Fruit fly (Drosophila melanogaster) whole organism, embryonic: ENCODE results near the gene inaE.

ENCODE experiments used
- B-H2 ChIP-seq: fragments of 200-800 bp; sonication (Bioruptor generic); optimal IDR thresholded peaks from 2 replicates; lab custom pipeline; 2018; ENCODE audit warnings: missing biosample characterization, mild to moderate bottlenecking, missing genetic modification characterization
- CG10321 ChIP-seq: fragments of 200-800 bp; sonication (Bioruptor generic); IDR thresholded peaks from 2 replicates; pipeline ENCODE4 v1.3.6; 2022; ENCODE audit warnings: missing biosample characterization, missing genetic modification characterization
- CG12104 ChIP-seq: fragments of 200-800 bp; sonication (Bioruptor generic); optimal IDR thresholded peaks from 3 replicates; lab custom pipeline; 2016; ENCODE audit warnings: missing biosample characterization, missing genetic modification characterization
- CG17328 ChIP-seq: fragments of 200-800 bp; sonication (Bioruptor generic); IDR thresholded peaks from 2 replicates; pipeline ENCODE4 v1.3.6; 2022; ENCODE audit warnings: missing biosample characterization, missing genetic modification characterization
- CG17612 ChIP-seq: fragments of 200-800 bp; sonication (Bioruptor generic); IDR thresholded peaks from 2 replicates; pipeline ENCODE4 v1.3.6; 2022; ENCODE audit warnings: missing biosample characterization, missing genetic modification characterization
- CG2120 ChIP-seq: fragments of 200-800 bp; sonication (Bioruptor generic); optimal IDR thresholded peaks from 3 replicates; lab custom pipeline; 2016; ENCODE audit warnings: missing biosample characterization, missing genetic modification characterization
- CG32532 ChIP-seq: fragments of 200-800 bp; sonication (Bioruptor generic); IDR thresholded peaks from 2 replicates; pipeline ENCODE4 v1.3.6; 2022; ENCODE audit warnings: missing biosample characterization, missing genetic modification characterization
- CG33213 ChIP-seq: fragments of 200-800 bp; sonication (Bioruptor generic); optimal IDR thresholded peaks from 3 replicates; lab custom pipeline; 2016; ENCODE audit warnings: missing biosample characterization, missing genetic modification characterization
- CG4617 ChIP-seq: fragments of 200-800 bp; sonication (Bioruptor generic); optimal IDR thresholded peaks from 3 replicates; lab custom pipeline; 2016; ENCODE audit warnings: missing biosample characterization, missing genetic modification characterization, borderline replicate concordance
- CG4707 ChIP-seq: fragments of 200-800 bp; sonication (Bioruptor generic); optimal IDR thresholded peaks from 2 replicates; lab custom pipeline; 2018; ENCODE audit warnings: missing biosample characterization, mild to moderate bottlenecking, missing genetic modification characterization, moderate library complexity
- CG7372 ChIP-seq: fragments of 200-800 bp; sonication (Bioruptor generic); IDR thresholded peaks from 2 replicates; pipeline ENCODE4 v1.3.6; 2022; ENCODE audit warnings: missing biosample characterization, missing genetic modification characterization
- CG7928 ChIP-seq: fragments of 200-800 bp; sonication (Bioruptor generic); optimal IDR thresholded peaks from 2 replicates; lab custom pipeline; 2017; ENCODE audit warnings: missing biosample characterization, mild to moderate bottlenecking, missing genetic modification characterization
- Chrac-16 ChIP-seq: fragments of 200-800 bp; sonication (Bioruptor generic); optimal IDR thresholded peaks from 3 replicates; lab custom pipeline; 2016; ENCODE audit warnings: missing biosample characterization, missing genetic modification characterization
- CkIIα-i1 ChIP-seq: fragments of 200-800 bp; sonication (Bioruptor generic); IDR thresholded peaks from 2 replicates; pipeline ENCODE4 v1.3.6; 2022; ENCODE audit warnings: missing biosample characterization, missing genetic modification characterization
- D19B ChIP-seq: fragments of 200-800 bp; sonication (Bioruptor generic); optimal IDR thresholded peaks from 2 replicates; lab custom pipeline; 2017; ENCODE audit warnings: missing biosample characterization, mild to moderate bottlenecking, missing genetic modification characterization
- Dp ChIP-seq: fragments of 200-800 bp; sonication (Bioruptor generic); optimal IDR thresholded peaks from 2 replicates; lab custom pipeline; 2018; ENCODE audit warnings: missing biosample characterization, mild to moderate bottlenecking, missing genetic modification characterization, moderate library complexity
- H2.0 ChIP-seq: fragments of 200-800 bp; sonication (Bioruptor generic); IDR thresholded peaks from 2 replicates; pipeline ENCODE4 v1.3.6; 2022; ENCODE audit warnings: missing biosample characterization, missing genetic modification characterization
- HLHmδ ChIP-seq: fragments of 200-800 bp; sonication (Bioruptor generic); optimal IDR thresholded peaks from 2 replicates; lab custom pipeline; 2018; ENCODE audit warnings: missing biosample characterization, mild to moderate bottlenecking, missing genetic modification characterization, moderate library complexity
- Hand ChIP-seq: fragments of 200-800 bp; sonication (Bioruptor generic); optimal IDR thresholded peaks from 2 replicates; lab custom pipeline; 2017; ENCODE audit warnings: mild to moderate bottlenecking, missing biosample characterization, missing genetic modification reagents, missing genetic modification characterization
- Hr3 ChIP-seq: fragments of 200-800 bp; sonication (Bioruptor generic); optimal IDR thresholded peaks from 3 replicates; lab custom pipeline; 2016; ENCODE audit warnings: missing biosample characterization, missing genetic modification characterization
- Hr39 ChIP-seq: fragments of >200 bp; optimal IDR thresholded peaks from 2 replicates; lab custom pipeline; 2017
- Hr78 ChIP-seq, 2 experiments: fragments of 200-800 bp in 1 of 2; fragments of >200 bp in 1 of 2; sonication (Bioruptor generic) in 1 of 2; optimal IDR thresholded peaks; 2 replicates each; lab custom pipeline; 2017 to 2019; ENCODE audit warnings: missing biosample characterization in 2 of 2, missing genetic modification characterization in 2 of 2, mild to moderate bottlenecking in 1 of 2, moderate library complexity in 1 of 2
- Hsf ChIP-seq: fragments of 200-800 bp; sonication (Bioruptor generic); optimal IDR thresholded peaks from 3 replicates; lab custom pipeline; 2016; ENCODE audit warnings: missing biosample characterization, missing genetic modification characterization
- NFAT ChIP-seq: fragments of 200-800 bp; sonication (Bioruptor generic); IDR thresholded peaks from 2 replicates; pipeline ENCODE4 v1.3.6; 2022; ENCODE audit warnings: missing biosample characterization, missing genetic modification characterization
- Nf-YB ChIP-seq: fragments of 200-800 bp; sonication (Bioruptor generic); optimal IDR thresholded peaks from 3 replicates; lab custom pipeline; 2019; ENCODE audit warnings: missing biosample characterization, mild to moderate bottlenecking, missing genetic modification characterization, moderate library complexity
- Rfx ChIP-seq: fragments of 200-800 bp; sonication (Bioruptor generic); IDR thresholded peaks from 2 replicates; pipeline ENCODE4 v1.3.6; 2022; ENCODE audit warnings: missing biosample characterization, missing genetic modification characterization
- Sox102F ChIP-seq: fragments of 200-800 bp; sonication (Bioruptor generic); optimal IDR thresholded peaks from 2 replicates; lab custom pipeline; 2018; ENCODE audit warnings: missing biosample characterization, mild to moderate bottlenecking, missing genetic modification characterization, moderate library complexity
- Taf1 ChIP-seq: fragments of 200-800 bp; sonication (Bioruptor generic); IDR thresholded peaks from 2 replicates; pipeline ENCODE4 v1.3.6; 2022; ENCODE audit warnings: missing biosample characterization, missing genetic modification characterization
- ac ChIP-seq: fragments of 200-800 bp; sonication (Bioruptor generic); optimal IDR thresholded peaks from 3 replicates; lab custom pipeline; 2017; ENCODE audit warnings: missing biosample characterization, mild to moderate bottlenecking, missing genetic modification characterization
- bab2 ChIP-seq: fragments of 200-800 bp; sonication (Bioruptor generic); optimal IDR thresholded peaks from 2 replicates; lab custom pipeline; 2016; ENCODE audit warnings: missing biosample characterization, missing genetic modification characterization
- bbx ChIP-seq: fragments of 200-800 bp; sonication (Bioruptor generic); IDR thresholded peaks from 2 replicates; pipeline ENCODE4 v1.3.6; 2022; ENCODE audit warnings: missing biosample characterization, missing genetic modification characterization; ENCODE audit not compliant: partially characterized antibody
- chif ChIP-seq, 2 experiments: fragments of 200-800 bp; sonication (Bioruptor generic); optimal IDR thresholded peaks; 3 replicates each; lab custom pipeline; 2016; ENCODE audit warnings: missing biosample characterization in 2 of 2, missing genetic modification characterization in 2 of 2
- da ChIP-seq: fragments of 200-800 bp; sonication (Bioruptor generic); optimal IDR thresholded peaks from 2 replicates; lab custom pipeline; 2016; ENCODE audit warnings: missing biosample characterization, missing genetic modification characterization
- dan ChIP-seq: fragments of 200-800 bp; sonication (Bioruptor generic); IDR thresholded peaks from 2 replicates; pipeline ENCODE4 v1.3.6; 2022; ENCODE audit warnings: missing biosample characterization, missing genetic modification characterization
- disco-r ChIP-seq: fragments of 200-800 bp; sonication (Bioruptor generic); optimal IDR thresholded peaks from 2 replicates; lab custom pipeline; 2016; ENCODE audit warnings: missing biosample characterization, missing genetic modification characterization
- dmrt11E ChIP-seq: fragments of 200-800 bp; sonication (Bioruptor generic); optimal IDR thresholded peaks from 3 replicates; lab custom pipeline; 2018; ENCODE audit warnings: missing biosample characterization, mild to moderate bottlenecking, missing genetic modification characterization, moderate library complexity
- ewg ChIP-seq: fragments of 200-800 bp; sonication (Bioruptor generic); optimal IDR thresholded peaks from 3 replicates; lab custom pipeline; 2017; ENCODE audit warnings: mild to moderate bottlenecking, missing biosample characterization, missing genetic modification reagents, missing genetic modification characterization
- fd3F ChIP-seq: fragments of 200-800 bp; sonication (Bioruptor generic); optimal IDR thresholded peaks from 2 replicates; lab custom pipeline; 2018; ENCODE audit warnings: missing biosample characterization, mild to moderate bottlenecking, missing genetic modification characterization, moderate library complexity
- gsb ChIP-seq: fragments of 200-800 bp; sonication (Bioruptor generic); IDR thresholded peaks from 2 replicates; pipeline ENCODE4 v1.3.6; 2022; ENCODE audit warnings: missing biosample characterization, missing genetic modification characterization
- hb ChIP-seq: fragments of 200-800 bp; sonication (Bioruptor generic); IDR thresholded peaks from 3 replicates; pipeline ENCODE4 v1.3.6; 2022; ENCODE audit warnings: missing biosample characterization, missing genetic modification characterization; ENCODE audit not compliant: partially characterized antibody
- insv ChIP-seq, 2 experiments: fragments of 200-800 bp; sonication (Bioruptor generic); optimal IDR thresholded peaks; 3 replicates each; lab custom pipeline; 2016 to 2018; ENCODE audit warnings: missing biosample characterization in 2 of 2, missing genetic modification characterization in 2 of 2
- nau ChIP-seq: fragments of 200-800 bp; sonication (Bioruptor generic); optimal IDR thresholded peaks from 3 replicates; lab custom pipeline; 2017; ENCODE audit warnings: missing biosample characterization, mild to moderate bottlenecking, missing genetic modification characterization, missing genetic modification reagents
- onecut ChIP-seq: fragments of 200-800 bp; sonication (Bioruptor generic); IDR thresholded peaks from 2 replicates; pipeline ENCODE4 v1.3.6; 2022; ENCODE audit warnings: missing biosample characterization, missing genetic modification characterization
- ranshi ChIP-seq: fragments of 200-800 bp; sonication (Bioruptor generic); IDR thresholded peaks from 2 replicates; pipeline ENCODE4 v1.3.6; 2022; ENCODE audit warnings: missing biosample characterization, missing genetic modification characterization
- run ChIP-seq: fragments of 200-800 bp; sonication (Bioruptor generic); optimal IDR thresholded peaks from 3 replicates; lab custom pipeline; 2018; ENCODE audit warnings: missing biosample characterization, mild to moderate bottlenecking, missing genetic modification characterization
- scrt ChIP-seq: fragments of 200-800 bp; sonication (Bioruptor generic); optimal IDR thresholded peaks from 2 replicates; lab custom pipeline; 2018; ENCODE audit warnings: missing biosample characterization, mild to moderate bottlenecking, missing genetic modification characterization, moderate library complexity
- seq ChIP-seq: fragments of 200-800 bp; sonication (Bioruptor generic); IDR thresholded peaks from 2 replicates; pipeline ENCODE4 v1.3.6; 2022; ENCODE audit warnings: missing biosample characterization, missing genetic modification characterization
- sim ChIP-seq: fragments of 200-800 bp; sonication (Bioruptor generic); IDR thresholded peaks from 2 replicates; pipeline ENCODE4 v1.3.6; 2022; ENCODE audit warnings: missing biosample characterization, missing genetic modification characterization
- slp2 ChIP-seq: fragments of 200-800 bp; sonication (Bioruptor generic); optimal IDR thresholded peaks from 2 replicates; lab custom pipeline; 2016; ENCODE audit warnings: missing biosample characterization, missing genetic modification characterization
- tio ChIP-seq: fragments of 200-800 bp; sonication (Bioruptor generic); optimal IDR thresholded peaks from 2 replicates; lab custom pipeline; 2017; ENCODE audit warnings: missing biosample characterization, missing genetic modification characterization, inconsistent platforms
- ttk ChIP-seq: fragments of 200-800 bp; sonication (Bioruptor generic); IDR thresholded peaks from 2 replicates; pipeline ENCODE4 v2.1.2; 2022; ENCODE audit warnings: missing biosample characterization, missing genetic modification characterization

inaE gene

dm6 chrX:13739411-13739888 lies 44.1 kb upstream of the inaE start, which contains the start of gene CG11151 (continued):
- TF ChIP-seq CG33213 (GFP tag; lab: Kevin White, UChicago) (peak; percentile 94), Hand (peak; percentile 96), onecut (peak; percentile 92), H2.0 (GFP tag; lab: Robert Waterston, UW) (peak; percentile 96), ttk (GFP tag; lab: Robert Waterston, UW) (peak; percentile 92), slp2 (GFP tag; lab: Kevin White, UChicago) (peak; percentile 94), ewg (GFP tag; lab: Kevin White, UChicago) (peak; percentile 94), D19B (GFP tag; lab: Kevin White, UChicago) (peak; percentile 90), Hr78 (GFP tag; optimal IDR thresholded peaks at IDR 0.05; lab: Kevin White, UChicago) (peak in 1 of 2 experiments; percentile 69), ac (peak; percentile 94), NFAT (GFP tag; lab: Robert Waterston, UW) (peak; percentile 88), da (GFP tag; lab: Kevin White, UChicago) (peak; percentile 93), tio (GFP tag; lab: Kevin White, UChicago) (peak; percentile 95), chif (GFP tag; optimal IDR thresholded peaks at IDR 0.05; lab: Kevin White, UChicago) (peak; percentile 96 to 98), CG4707 (GFP tag; lab: Kevin White, UChicago) (peak; percentile 100), seq (GFP tag; lab: Robert Waterston, UW) (peak; percentile 96), ranshi (GFP tag; lab: Robert Waterston, UW) (peak; percentile 95), CG32532 (GFP tag; lab: Robert Waterston, UW) (peak; percentile 96), dan (GFP tag; lab: Robert Waterston, UW) (peak; percentile 74; the same call in 1 of the 2 replicates), CG10321 (peak; percentile 100), fd3F (GFP tag; lab: Kevin White, UChicago) (peak; percentile 95), CkIIα-i1 (GFP tag; lab: Robert Waterston, UW) (peak; percentile 76), hb (GFP tag; lab: Robert Waterston, UW) (peak; percentile 76; the same call in 1 of the 3 replicates), B-H2 (GFP tag; lab: Kevin White, UChicago) (peak; percentile 96), dmrt11E (tag; lab: Kevin White, UChicago) (peak; percentile 97), Hr39 (no peak), gsb (GFP tag; lab: Robert Waterston, UW) (peak; percentile 85), CG4617 (GFP tag; lab: Kevin White, UChicago) (peak; percentile 86), Chrac-16 (peak; percentile 97), Nf-YB (GFP tag; lab: Kevin White, UChicago) (peak; percentile 87), run (peak; percentile 93), bbx (GFP tag; lab: Robert Waterston, UW) (peak; percentile 50; the same call in 1 of the 2 replicates), disco-r (GFP tag; lab: Kevin White, UChicago) (peak; percentile 96), bab2 (GFP tag; lab: Kevin White, UChicago) (peak; percentile 97), CG7372 (GFP tag; lab: Robert Waterston, UW) (peak; percentile 94), scrt (GFP tag; lab: Kevin White, UChicago) (peak; percentile 94), Dp (GFP tag; lab: Kevin White, UChicago) (peak; percentile 38), CG7928 (GFP tag; lab: Kevin White, UChicago) (peak; percentile 77), sim (GFP tag; lab: Robert Waterston, UW) (peak; percentile 93), CG17328 (peak; percentile 96), CG17612 (peak; percentile 90), Hr3 (peak; percentile 94), nau (peak; percentile 92), CG12104 (GFP tag; lab: Kevin White, UChicago) (peak; percentile 93), Taf1 (GFP tag; lab: Robert Waterston, UW) (peak; percentile 89), Rfx (GFP tag; lab: Robert Waterston, UW) (peak; percentile 96), CG2120 (peak; percentile 98), Hsf (peak; percentile 97), Sox102F (GFP tag; lab: Kevin White, UChicago) (peak; percentile 98), insv (GFP tag; optimal IDR thresholded peaks at IDR 0.05; lab: Kevin White, UChicago) (peak; percentile 40 to 77), HLHmδ (GFP tag; lab: Kevin White, UChicago) (peak; percentile 4)
